Worm (Caenorhabditis elegans) whole organism, L4/young adult: Measurements from ENCODE around the gene nep-3.

Experiments used
- W03F9.2 ChIP-seq: fragments of 150-350 bp; optimal IDR thresholded peaks from 2 replicates; lab custom pipeline; 2014; ENCODE audit warnings: missing biosample characterization, missing genetic modification characterization
- dao-5 ChIP-seq: sonication (generic microtip); optimal IDR thresholded peaks from 2 replicates; lab custom pipeline; 2016; ENCODE audit warnings: missing genotype, missing genetic modification characterization, moderate library complexity, missing compliant biosample characterization
- him-1 ChIP-seq: sonication (generic microtip); optimal IDR thresholded peaks from 2 replicates; lab custom pipeline; 2016; ENCODE audit warnings: missing genotype, missing genetic modification reagents, missing genetic modification characterization, missing compliant biosample characterization

Gene nep-3

ce11 chrII:3877127-3877526 lies at the start of gene nep-3:
Gene nep-3 (minus strand): TSS chrII:3877227.
- TF ChIP-seq W03F9.2 (tag; lab: Kevin White, UChicago) (no peak), him-1 (tag; lab: Kevin White, UChicago) (no peak), dao-5 (no peak)

ce11 chrII:3922696-3923095 lies 45.7 kb upstream of the nep-3 start:
- TF ChIP-seq him-1 (tag; lab: Kevin White, UChicago) (no peak), W03F9.2 (tag; lab: Kevin White, UChicago) (no peak), dao-5 (no peak)

- no peak for TF ChIP-seq dao-5
These were observed 43.6 kb upstream of the nep-3 start for ce11 chrII:3920611-3921010.

- TF ChIP-seq dao-5 = no peak
- no peak for TF ChIP-seq him-1 (tag; lab: Kevin White, UChicago)
- TF ChIP-seq W03F9.2 (tag; lab: Kevin White, UChicago) = no peak
These were observed 41.1 kb upstream of the nep-3 start for ce11 chrII:3917985-3918633.

- no peak for TF ChIP-seq him-1 (tag; lab: Kevin White, UChicago)
- TF ChIP-seq dao-5 = no peak
- no peak for TF ChIP-seq W03F9.2 (tag; lab: Kevin White, UChicago)
These were observed 36.6 kb upstream of the nep-3 start for ce11 chrII:3913673-3914072.

- TF ChIP-seq dao-5 (no peak), W03F9.2 (tag; lab: Kevin White, UChicago) (no peak), him-1 (tag; lab: Kevin White, UChicago) (no peak)
These were observed 34.7 kb upstream of the nep-3 start, which contains the start of gene F53C3.1 for ce11 chrII:3911716-3912115. Gene F53C3.1 (plus strand): TSS chrII:3912016.

ce11 chrII:3911284-3911683 lies 34.3 kb upstream of the nep-3 start:
- TF ChIP-seq him-1 (tag; lab: Kevin White, UChicago) = no peak
- no peak for TF ChIP-seq W03F9.2 (tag; lab: Kevin White, UChicago)
- no peak for TF ChIP-seq dao-5

- TF ChIP-seq him-1 (tag; lab: Kevin White, UChicago) = no peak
These were observed 33.7 kb upstream of the nep-3 start, which contains the start of gene bcmo-2 for ce11 chrII:3910737-3911136. Gene bcmo-2 (minus strand): TSS chrII:3910837.

- no peak for TF ChIP-seq dao-5
- no peak for TF ChIP-seq W03F9.2 (tag; lab: Kevin White, UChicago)
- no peak for TF ChIP-seq him-1 (tag; lab: Kevin White, UChicago)
These were observed 32.3 kb upstream of the nep-3 start for ce11 chrII:3909301-3909700.

ce11 chrII:3908135-3908534 lies 31.1 kb upstream of the nep-3 start:
- TF ChIP-seq him-1 (tag; lab: Kevin White, UChicago) = no peak
- TF ChIP-seq dao-5 = no peak
- TF ChIP-seq W03F9.2 (tag; lab: Kevin White, UChicago) = no peak

- no peak for TF ChIP-seq dao-5
- no peak for TF ChIP-seq him-1 (tag; lab: Kevin White, UChicago)
- TF ChIP-seq W03F9.2 (tag; lab: Kevin White, UChicago) = no peak
These were observed 29.7 kb upstream of the nep-3 start, which contains the start of the genes F53C3.11 and fbxb-103 for ce11 chrII:3906615-3907190. Gene F53C3.11 (minus strand): TSS chrII:3906715. Gene fbxb-103 (plus strand): TSS chrII:3907140.

ce11 chrII:3902798-3903197 lies 25.8 kb upstream of the nep-3 start, which contains the start of gene F53C3.3:
Gene F53C3.3 (plus strand): TSS chrII:3902856.
- TF ChIP-seq dao-5 = no peak
- TF ChIP-seq W03F9.2 (tag; lab: Kevin White, UChicago) = no peak
- no peak for TF ChIP-seq him-1 (tag; lab: Kevin White, UChicago)

ce11 chrII:3901108-3901507 lies 24.1 kb upstream of the nep-3 start, which contains the start of gene F53C3.4:
Gene F53C3.4 (plus strand): TSS chrII:3901408.
- TF ChIP-seq him-1 (tag; lab: Kevin White, UChicago) = no peak

- no peak for TF ChIP-seq him-1 (tag; lab: Kevin White, UChicago)
- no peak for TF ChIP-seq dao-5
- no peak for TF ChIP-seq W03F9.2 (tag; lab: Kevin White, UChicago)
These were observed 20.9 kb upstream of the nep-3 start, which contains the start of gene F53C3.6 for ce11 chrII:3897758-3898494. Gene F53C3.6 (plus strand): TSS chrII:3898142.
